Worm (Caenorhabditis elegans): ENCODE results near the gene F53A10.2.
A peak's percentile ranks its signal among the peaks of the same experiment; 100 is the strongest.

F53A10.2 gene

DNA sequence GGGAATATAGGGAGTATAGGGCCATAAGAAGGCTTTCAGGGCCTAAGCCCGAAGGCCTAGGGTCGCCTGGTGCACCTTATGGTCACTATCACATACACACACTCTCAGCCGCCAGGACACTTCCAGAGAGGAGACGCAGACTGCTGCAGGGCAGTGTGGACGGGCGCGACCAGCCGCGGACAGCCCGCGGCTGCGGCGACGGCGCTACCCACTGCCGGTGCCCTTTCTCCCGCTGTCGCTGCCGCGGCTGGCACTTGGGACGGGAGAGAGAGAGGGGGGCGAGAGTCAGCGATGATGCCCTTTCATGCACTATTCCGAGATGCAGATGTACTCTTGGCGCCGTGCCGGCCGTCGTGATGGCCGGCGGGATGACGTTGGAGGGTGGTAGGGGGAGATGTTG, 40.7 kb downstream of the F53A10.2 start:
- TF ChIP-seq cnd-1 (tag; optimal IDR thresholded peaks at IDR 0.05) (peak; percentile 3), M03D4.4 (tag; optimal IDR thresholded peaks at IDR 0.05) (peak; percentile 22), unc-120 (tag; optimal IDR thresholded peaks at IDR 0.05; ENCODE audit: poor library complexity, severe bottlenecking) (no peak), pha-4 (tag; optimal IDR thresholded peaks at IDR 0.05) (peak; percentile 42), unc-62 (GFP tag; optimal IDR thresholded peaks at IDR 0.05) (peak; percentile 9), sptf-1 (tag; optimal IDR thresholded peaks at IDR 0.05) (peak; percentile 75), tbx-8 (GFP tag; optimal IDR thresholded peaks at IDR 0.05) (peak; percentile 41), blmp-1 (tag; optimal IDR thresholded peaks at IDR 0.05) (no peak), ham-2 (GFP tag; optimal IDR thresholded peaks at IDR 0.05) (peak; percentile 39)

DNA sequence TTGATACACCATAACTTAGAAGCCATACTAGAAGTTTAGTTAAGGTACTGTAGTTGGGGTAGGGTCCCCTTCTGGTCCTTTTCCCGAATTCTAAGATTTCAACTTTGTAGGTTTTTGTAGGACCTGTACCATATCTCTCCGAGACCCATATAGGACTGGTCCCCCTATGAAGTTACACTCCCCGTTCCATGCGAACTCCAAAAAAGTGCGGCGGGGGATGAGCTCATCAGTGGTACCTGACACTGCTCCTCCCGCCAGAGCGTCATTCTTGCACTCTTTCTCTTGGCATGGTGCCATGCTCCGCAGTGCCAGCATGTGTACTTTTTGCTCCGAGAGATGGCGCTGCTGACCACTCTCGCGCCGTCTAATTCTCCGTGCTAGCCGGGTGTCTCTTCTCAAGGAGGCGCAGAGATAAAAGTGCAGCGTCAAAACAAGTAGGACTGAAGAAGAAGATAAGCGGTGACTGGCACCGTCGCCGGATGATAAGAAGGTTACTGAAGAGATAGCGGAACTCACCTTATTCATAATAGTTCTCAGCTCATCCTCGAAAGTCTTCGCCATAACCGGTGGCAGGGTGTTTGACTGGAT, 42.4 kb downstream of the F53A10.2 start:
- TF ChIP-seq unc-120 (tag; optimal IDR thresholded peaks at IDR 0.05; ENCODE audit: poor library complexity, severe bottlenecking) (peak; percentile 20), sem-2 (GFP tag; optimal IDR thresholded peaks at IDR 0.05) (no peak), lin-13 (tag; optimal IDR thresholded peaks at IDR 0.05) (no peak), hlh-1 (tag; optimal IDR thresholded peaks at IDR 0.05) (peak; percentile 26), elt-1 (tag; optimal IDR thresholded peaks at IDR 0.05; ENCODE audit: borderline replicate concordance, insufficient read depth) (peak; percentile 23), pha-4 (tag; optimal IDR thresholded peaks at IDR 0.05) (peak; percentile 11), elt-3 (tag; optimal IDR thresholded peaks at IDR 0.05) (peak; percentile 36), unc-62 (GFP tag; optimal IDR thresholded peaks at IDR 0.05) (no peak), snpc-4 (tag; optimal IDR thresholded peaks at IDR 0.05) (no peak), ham-2 (GFP tag; optimal IDR thresholded peaks at IDR 0.05) (no peak)

ce11 chrII:1240436-1240835, 43.3 kb downstream of the F53A10.2 start:
- TF ChIP-seq zip-8 (tag; optimal IDR thresholded peaks at IDR 0.05) (no peak), lin-13 (tag; optimal IDR thresholded peaks at IDR 0.05) (no peak), nhr-12 (tag; optimal IDR thresholded peaks at IDR 0.05) (no peak), ceh-43 (GFP tag; optimal IDR thresholded peaks at IDR 0.05) (no peak), flh-1 (GFP tag; optimal IDR thresholded peaks at IDR 0.05) (no peak), unc-62 (GFP tag; optimal IDR thresholded peaks at IDR 0.05) (no peak), mab-5 (tag; optimal IDR thresholded peaks at IDR 0.05) (no peak), nhr-28 (tag; optimal IDR thresholded peaks at IDR 0.05) (no peak), nhr-2 (tag; optimal IDR thresholded peaks at IDR 0.05) (no peak), cnd-1 (tag; optimal IDR thresholded peaks at IDR 0.05) (no peak), snpc-4 (tag; optimal IDR thresholded peaks at IDR 0.05) (no peak), ceh-39 (tag; optimal IDR thresholded peaks at IDR 0.05) (no peak), ztf-11 (tag; optimal IDR thresholded peaks at IDR 0.05) (no peak), blmp-1 (tag; optimal IDR thresholded peaks at IDR 0.05) (no peak), nhr-76 (tag; optimal IDR thresholded peaks at IDR 0.05) (no peak), bed-3 (GFP tag; optimal IDR thresholded peaks at IDR 0.05) (no peak), pha-4 (tag; optimal IDR thresholded peaks at IDR 0.05) (no peak)

ce11 chrII:1241176-1241730, 44.1 kb downstream of the F53A10.2 start:
- TF ChIP-seq nhr-28 (tag; optimal IDR thresholded peaks at IDR 0.05) (no peak), ceh-39 (tag; optimal IDR thresholded peaks at IDR 0.05) (no peak), blmp-1 (tag; optimal IDR thresholded peaks at IDR 0.05) (peak; percentile 7), tbx-8 (GFP tag; optimal IDR thresholded peaks at IDR 0.05) (no peak), elt-1 (tag; optimal IDR thresholded peaks at IDR 0.05; ENCODE audit: borderline replicate concordance, insufficient read depth) (no peak), unc-120 (tag; optimal IDR thresholded peaks at IDR 0.05; ENCODE audit: poor library complexity, severe bottlenecking) (no peak), lin-13 (tag; optimal IDR thresholded peaks at IDR 0.05) (no peak), bed-3 (GFP tag; optimal IDR thresholded peaks at IDR 0.05) (no peak)

ce11 chrII:1242475-1242874, 45.3 kb downstream of the F53A10.2 start:
- TF ChIP-seq hlh-1 (tag; optimal IDR thresholded peaks at IDR 0.05) = peak; percentile 31
- no peak for TF ChIP-seq unc-120 (tag; optimal IDR thresholded peaks at IDR 0.05; ENCODE audit: poor library complexity, severe bottlenecking)
- TF ChIP-seq tbx-8 (GFP tag; optimal IDR thresholded peaks at IDR 0.05) = no peak
- TF ChIP-seq ceh-39 (tag; optimal IDR thresholded peaks at IDR 0.05) = no peak
- TF ChIP-seq ces-1 (GFP tag; optimal IDR thresholded peaks at IDR 0.05) = peak; percentile 60
- TF ChIP-seq mep-1 (tag; optimal IDR thresholded peaks at IDR 0.05) = peak; percentile 39
- TF ChIP-seq ham-2 (GFP tag; optimal IDR thresholded peaks at IDR 0.05) = peak; percentile 32
- TF ChIP-seq nhr-12 (tag; optimal IDR thresholded peaks at IDR 0.05) = no peak
- TF ChIP-seq blmp-1 (tag; optimal IDR thresholded peaks at IDR 0.05) = no peak
- TF ChIP-seq ztf-11 (tag; optimal IDR thresholded peaks at IDR 0.05) = peak; percentile 26
- no peak for TF ChIP-seq elt-3 (tag; optimal IDR thresholded peaks at IDR 0.05)
- peak; percentile 20 for TF ChIP-seq pha-4 (tag; optimal IDR thresholded peaks at IDR 0.05)
- TF ChIP-seq bed-3 (GFP tag; optimal IDR thresholded peaks at IDR 0.05) = no peak
- no peak for TF ChIP-seq ceh-43 (GFP tag; optimal IDR thresholded peaks at IDR 0.05)
- no peak for TF ChIP-seq nhr-76 (tag; optimal IDR thresholded peaks at IDR 0.05)
- TF ChIP-seq unc-62 (GFP tag; optimal IDR thresholded peaks at IDR 0.05) = peak; percentile 41
- TF ChIP-seq mls-2 (tag; optimal IDR thresholded peaks at IDR 0.05) = peak; percentile 7
- TF ChIP-seq flh-1 (GFP tag; optimal IDR thresholded peaks at IDR 0.05) = no peak
- peak; percentile 21 for TF ChIP-seq lsy-2 (tag; optimal IDR thresholded peaks at IDR 0.05)
